Worm (Caenorhabditis elegans) whole organism, late embryonic: ENCODE results near the gene acd-3.

ENCODE experiments used
- ceh-31 ChIP-seq: sonication (generic microtip); optimal IDR thresholded peaks from 2 replicates; lab custom pipeline; 2016; ENCODE audit warnings: missing genetic modification characterization, missing compliant biosample characterization
- ceh-34 ChIP-seq: sonication (generic microtip); optimal IDR thresholded peaks from 2 replicates; lab custom pipeline; 2016; ENCODE audit warnings: mild to moderate bottlenecking, missing genetic modification characterization, missing compliant biosample characterization
- dve-1 ChIP-seq: sonication (generic microtip); optimal IDR thresholded peaks from 2 replicates; lab custom pipeline; 2017; ENCODE audit warnings: antibody characterized with exemption, mild to moderate bottlenecking, missing genetic modification characterization, missing compliant biosample characterization
- elt-2 ChIP-seq: sonication (generic microtip); optimal IDR thresholded peaks from 2 replicates; lab custom pipeline; 2016; ENCODE audit warnings: missing genetic modification reagents, missing genetic modification characterization, missing compliant biosample characterization
- lin-11 ChIP-seq: fragments of 200-800 bp; sonication (Bioruptor generic); optimal IDR thresholded peaks from 2 replicates; lab custom pipeline; 2018; ENCODE audit warnings: mild to moderate bottlenecking, missing genetic modification characterization, missing compliant biosample characterization
- npax-4 ChIP-seq: sonication (generic microtip); optimal IDR thresholded peaks from 2 replicates; lab custom pipeline; 2016; ENCODE audit warnings: missing genetic modification characterization, missing compliant biosample characterization
- pqm-1 ChIP-seq: sonication (generic microtip); optimal IDR thresholded peaks from 2 replicates; lab custom pipeline; 2016; ENCODE audit warnings: missing genetic modification characterization, missing compliant biosample characterization
- rnt-1 ChIP-seq: sonication (generic microtip); optimal IDR thresholded peaks from 2 replicates; lab custom pipeline; 2016; ENCODE audit warnings: missing genetic modification characterization, missing compliant biosample characterization
- unc-42 ChIP-seq: sonication (generic microtip); optimal IDR thresholded peaks from 2 replicates; lab custom pipeline; 2016; ENCODE audit warnings: missing genotype, missing genetic modification characterization, missing compliant biosample characterization

ce11 chrX:14812061-14812460 is 37.0 kb upstream of the acd-3 start, which contains the start of gene T04C10.3:
- TF ChIP-seq lin-11 (tag; lab: Kevin White, UChicago), result no peak
- TF ChIP-seq rnt-1 (tag; lab: Kevin White, UChicago), result no peak
- no peak for TF ChIP-seq npax-4 (tag; lab: Kevin White, UChicago)
- no peak for TF ChIP-seq ceh-34 (tag; lab: Kevin White, UChicago)
- TF ChIP-seq pqm-1 (tag; lab: Kevin White, UChicago), result no peak
- no peak for TF ChIP-seq dve-1
- TF ChIP-seq unc-42 (tag; lab: Kevin White, UChicago), result no peak
- TF ChIP-seq ceh-31, result no peak
- TF ChIP-seq elt-2 (tag; lab: Kevin White, UChicago), result no peak
